Worm (Caenorhabditis elegans) whole organism, L3 larva: ENCODE data around the gene Y50D4A.6.

Experiments used
- daf-12 ChIP-seq: fragments of 150-350 bp; optimal IDR thresholded peaks from 2 replicates; lab custom pipeline; 2014; ENCODE audit warnings: missing biosample characterization, missing genetic modification reagents, missing genetic modification characterization
- egl-5 ChIP-seq: fragments of 150-350 bp; optimal IDR thresholded peaks from 2 replicates; lab custom pipeline; 2017; ENCODE audit warnings: missing biosample characterization, missing genetic modification reagents, missing genetic modification characterization, inconsistent platforms
- fos-1 ChIP-seq: fragments of 150-350 bp; optimal IDR thresholded peaks from 2 replicates; lab custom pipeline; 2014; ENCODE audit warnings: missing biosample characterization, missing genetic modification characterization
- lin-39 ChIP-seq: fragments of 150-350 bp; optimal IDR thresholded peaks from 2 replicates; lab custom pipeline; 2018; ENCODE audit warnings: missing biosample characterization, missing genetic modification reagents, missing genetic modification characterization
- nhr-28 ChIP-seq: fragments of 150-350 bp; optimal IDR thresholded peaks from 2 replicates; lab custom pipeline; 2014; ENCODE audit warnings: missing biosample characterization, missing genetic modification characterization
- pqm-1 ChIP-seq: fragments of 150-350 bp; optimal IDR thresholded peaks from 2 replicates; lab custom pipeline; 2017; ENCODE audit warnings: missing biosample characterization, missing genetic modification characterization, inconsistent platforms
- zag-1 ChIP-seq: fragments of 150-350 bp; optimal IDR thresholded peaks from 2 replicates; lab custom pipeline; 2014; ENCODE audit warnings: missing biosample characterization, missing genetic modification characterization

DNA sequence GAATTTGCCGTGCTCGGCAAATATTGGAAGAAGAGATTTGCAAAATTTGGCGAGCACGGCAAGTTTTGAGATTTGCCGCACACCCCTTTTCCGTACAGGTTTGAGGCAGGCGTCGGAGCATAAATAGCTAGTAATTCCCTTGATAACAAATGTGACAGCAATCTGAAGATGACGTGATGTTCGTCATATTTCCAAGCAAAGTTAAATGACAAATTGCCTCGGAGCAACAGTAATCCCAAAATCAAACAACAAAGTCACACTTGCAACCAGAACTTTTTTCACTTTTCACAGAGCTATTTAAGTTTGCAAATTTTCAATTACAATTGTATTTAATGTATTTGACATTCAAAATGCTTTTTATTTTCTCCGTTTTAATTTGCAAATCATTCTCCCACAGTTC is 19.8 kb downstream of the Y50D4A.6 start, which contains the start of gene F25A2.1:
- no peak for TF ChIP-seq nhr-28 (tag; lab: Kevin White, UChicago)
- no peak for TF ChIP-seq daf-12 (tag; lab: Kevin White, UChicago)
- no peak for TF ChIP-seq fos-1 (tag; lab: Kevin White, UChicago)
- TF ChIP-seq egl-5 (tag; lab: Kevin White, UChicago): no peak
- TF ChIP-seq zag-1 (tag; lab: Kevin White, UChicago): no peak
- TF ChIP-seq lin-39: no peak
- TF ChIP-seq pqm-1 (tag; lab: Kevin White, UChicago): no peak
